Worm (Caenorhabditis elegans) whole organism, young adult: ENCODE data around the gene F32D1.3.
A peak's percentile ranks its signal among the peaks of the same experiment; 100 is the strongest.

Source experiments
- B0035.1 ChIP-seq: sonication (generic microtip); optimal IDR thresholded peaks from 2 replicates; lab custom pipeline; 2016; ENCODE audit warnings: missing genetic modification characterization, mild to moderate bottlenecking, missing compliant biosample characterization, missing genotype, missing genetic modification reagents
- C06A6.2 ChIP-seq: fragments of 200-800 bp; sonication (Bioruptor generic); conservative IDR thresholded peaks from 2 replicates; pipeline ENCODE4 v1.3.6; 2022; ENCODE audit warnings: missing genetic modification characterization, missing compliant biosample characterization
- F10E7.11 ChIP-seq: sonication (generic microtip); optimal IDR thresholded peaks from 2 replicates; lab custom pipeline; 2017; ENCODE audit warnings: mild to moderate bottlenecking, missing genetic modification characterization, moderate library complexity, missing compliant biosample characterization
- F49E8.2 ChIP-seq: sonication (generic microtip); optimal IDR thresholded peaks from 3 replicates; lab custom pipeline; 2017; ENCODE audit warnings: missing genetic modification characterization, mild to moderate bottlenecking, missing compliant biosample characterization, antibody characterized with exemption, moderate library complexity; ENCODE audit not compliant: insufficient read depth
- F52B5.7 ChIP-seq: sonication (generic microtip); optimal IDR thresholded peaks from 2 replicates; lab custom pipeline; 2016; ENCODE audit warnings: mild to moderate bottlenecking, missing genetic modification characterization, missing compliant biosample characterization
- T07F8.4 ChIP-seq: sonication (generic microtip); optimal IDR thresholded peaks from 2 replicates; lab custom pipeline; 2016; ENCODE audit warnings: mild to moderate bottlenecking, missing genetic modification characterization, moderate library complexity, missing compliant biosample characterization
- Y53F4B.3 ChIP-seq: fragments of 200-800 bp; sonication (Bioruptor generic); IDR thresholded peaks from 2 replicates; pipeline ENCODE4 v1.3.6; 2022; ENCODE audit warnings: missing genetic modification reagents, missing genetic modification characterization, missing compliant biosample characterization
- ZK185.1 ChIP-seq: sonication (generic microtip); optimal IDR thresholded peaks from 2 replicates; lab custom pipeline; 2016; ENCODE audit warnings: mild to moderate bottlenecking, missing genetic modification characterization, missing compliant biosample characterization; ENCODE audit not compliant: poor library complexity, severe bottlenecking
- akir-1 ChIP-seq: fragments of 200-800 bp; sonication (Bioruptor generic); optimal IDR thresholded peaks from 2 replicates; lab custom pipeline; 2018; ENCODE audit warnings: mild to moderate bottlenecking, missing genetic modification characterization, moderate library complexity, missing compliant biosample characterization
- aptf-3 ChIP-seq: fragments of 200-800 bp; sonication (Bioruptor generic); IDR thresholded peaks from 2 replicates; pipeline ENCODE4 v1.3.6; 2022; ENCODE audit warnings: missing genetic modification characterization, missing compliant biosample characterization
- ceh-79 ChIP-seq: sonication (generic microtip); optimal IDR thresholded peaks from 2 replicates; lab custom pipeline; 2017; ENCODE audit warnings: mild to moderate bottlenecking, missing genetic modification characterization, missing compliant biosample characterization
- chd-7 ChIP-seq: sonication (generic microtip); optimal IDR thresholded peaks from 2 replicates; lab custom pipeline; 2016; ENCODE audit warnings: mild to moderate bottlenecking, missing genetic modification characterization, moderate library complexity, missing compliant biosample characterization
- egl-18 ChIP-seq: fragments of 200-800 bp; sonication (Bioruptor generic); IDR thresholded peaks from 2 replicates; pipeline ENCODE4 v1.3.6; 2022; ENCODE audit warnings: missing genetic modification reagents, missing genetic modification characterization, missing compliant biosample characterization
- egl-44 ChIP-seq: fragments of 200-800 bp; sonication (Bioruptor generic); IDR thresholded peaks from 2 replicates; pipeline ENCODE4 v1.3.6; 2022; ENCODE audit warnings: missing genetic modification reagents, missing genetic modification characterization, missing compliant biosample characterization
- egrh-3 ChIP-seq: fragments of 200-800 bp; sonication (Bioruptor generic); IDR thresholded peaks from 2 replicates; pipeline ENCODE4 v1.3.6; 2022; ENCODE audit warnings: missing genetic modification reagents, missing genetic modification characterization, missing compliant biosample characterization
- fkh-3 ChIP-seq: sonication (generic microtip); optimal IDR thresholded peaks from 2 replicates; lab custom pipeline; 2016; ENCODE audit warnings: mild to moderate bottlenecking, missing genetic modification characterization, missing compliant biosample characterization
- gei-17 ChIP-seq: fragments of 200-800 bp; sonication (Bioruptor generic); optimal IDR thresholded peaks from 2 replicates; lab custom pipeline; 2018; ENCODE audit warnings: mild to moderate bottlenecking, missing genetic modification characterization, missing compliant biosample characterization
- him-1 ChIP-seq: sonication (generic microtip); optimal IDR thresholded peaks from 2 replicates; lab custom pipeline; 2016; ENCODE audit warnings: missing genotype, missing genetic modification reagents, missing genetic modification characterization, missing compliant biosample characterization
- hrde-1 ChIP-seq: sonication (generic microtip); optimal IDR thresholded peaks from 2 replicates; lab custom pipeline; 2016; ENCODE audit warnings: missing genetic modification characterization, mild to moderate bottlenecking, missing compliant biosample characterization, moderate library complexity, missing genotype, missing genetic modification reagents, borderline replicate concordance
- lag-1 ChIP-seq: fragments of 200-800 bp; sonication (Bioruptor generic); IDR thresholded peaks from 2 replicates; pipeline ENCODE4 v1.3.6; 2022; ENCODE audit warnings: missing genetic modification reagents, missing genetic modification characterization, missing compliant biosample characterization
- lin-35 ChIP-seq, 3 experiments: fragments of 150-350 bp in 2 of 3; sonication (generic microtip) in 1 of 3; optimal IDR thresholded peaks; 2 replicates each; lab custom pipeline; 2014 to 2018; ENCODE audit warnings: missing biosample characterization in 3 of 3, missing genetic modification characterization in 3 of 3, missing genetic modification reagents in 3 of 3
- lin-54 ChIP-seq: fragments of 200-800 bp; sonication (Bioruptor generic); optimal IDR thresholded peaks from 2 replicates; lab custom pipeline; 2018; ENCODE audit warnings: mild to moderate bottlenecking, missing genetic modification characterization, missing compliant biosample characterization
- madf-3 ChIP-seq: fragments of 200-800 bp; sonication (Bioruptor generic); IDR thresholded peaks from 2 replicates; pipeline ENCODE4 v1.3.6; 2022; ENCODE audit warnings: missing genetic modification reagents, missing genetic modification characterization, missing compliant biosample characterization
- mcd-1 ChIP-seq: fragments of 200-800 bp; sonication (Bioruptor generic); IDR thresholded peaks from 2 replicates; pipeline ENCODE4 v1.3.6; 2022; ENCODE audit warnings: missing genetic modification reagents, missing genetic modification characterization, missing compliant biosample characterization
- nfya-2 ChIP-seq: fragments of 200-800 bp; sonication (Bioruptor generic); IDR thresholded peaks from 2 replicates; pipeline ENCODE4 v1.3.6; 2022; ENCODE audit warnings: missing genetic modification reagents, missing genetic modification characterization, missing compliant biosample characterization
- nfyb-1 ChIP-seq: fragments of 200-800 bp; sonication (Bioruptor generic); IDR thresholded peaks from 2 replicates; pipeline ENCODE4 v1.3.6; 2022; ENCODE audit warnings: missing genetic modification reagents, missing genetic modification characterization, missing compliant biosample characterization
- nhr-90 ChIP-seq: sonication (generic microtip); optimal IDR thresholded peaks from 2 replicates; lab custom pipeline; 2016; ENCODE audit warnings: missing genotype, mild to moderate bottlenecking, missing genetic modification characterization, missing compliant biosample characterization
- pha-4 ChIP-seq: fragments of 150-350 bp; sonication (generic microtip); optimal IDR thresholded peaks from 2 replicates; lab custom pipeline; 2014; ENCODE audit warnings: missing biosample characterization, missing genetic modification reagents, missing genetic modification characterization
- rcor-1 ChIP-seq: fragments of 200-800 bp; sonication (Bioruptor generic); IDR thresholded peaks from 2 replicates; pipeline ENCODE4 v1.3.6; 2022; ENCODE audit warnings: missing genetic modification reagents, missing genetic modification characterization, missing compliant biosample characterization
- sea-2 ChIP-seq: fragments of 200-800 bp; sonication (Bioruptor generic); IDR thresholded peaks from 2 replicates; pipeline ENCODE4 v1.3.6; 2022; ENCODE audit warnings: missing genetic modification characterization, missing compliant biosample characterization
- snpc-4 ChIP-seq, 5 experiments: fragments of 150-350 bp in 1 of 5; sonication (generic microtip) in 4 of 5; optimal IDR thresholded peaks; 2 replicates each; lab custom pipeline; 2014 to 2018; ENCODE audit warnings: missing genetic modification characterization in 5 of 5, missing biosample characterization in 3 of 5, antibody characterized with exemption in 2 of 5, mild to moderate bottlenecking in 2 of 5, missing compliant biosample characterization in 2 of 5, missing genotype in 2 of 5, moderate library complexity in 2 of 5, missing genetic modification reagents in 1 of 5
- zfh-2 ChIP-seq: fragments of 200-800 bp; sonication (Bioruptor generic); conservative IDR thresholded peaks from 2 replicates; pipeline ENCODE4 v1.3.6; 2022; ENCODE audit warnings: missing genetic modification reagents, missing genetic modification characterization, missing compliant biosample characterization
- zim-3 ChIP-seq: sonication (generic microtip); optimal IDR thresholded peaks from 2 replicates; lab custom pipeline; 2017; ENCODE audit warnings: mild to moderate bottlenecking, missing genetic modification characterization, moderate library complexity, missing compliant biosample characterization
- ztf-18 ChIP-seq: sonication (generic microtip); optimal IDR thresholded peaks from 2 replicates; lab custom pipeline; 2016; ENCODE audit warnings: missing genotype, mild to moderate bottlenecking, missing genetic modification characterization, missing compliant biosample characterization
- ztf-22 ChIP-seq: fragments of 200-800 bp; sonication (Bioruptor generic); optimal IDR thresholded peaks from 2 replicates; lab custom pipeline; 2018; ENCODE audit warnings: mild to moderate bottlenecking, missing genetic modification characterization, moderate library complexity, missing compliant biosample characterization

F32D1.3 gene

ce11 chrV:4398884-4399283 lies 37.5 kb upstream of the F32D1.3 start:
- peak; percentile 65 for TF ChIP-seq zfh-2
- TF ChIP-seq chd-7 (tag; lab: Kevin White, UChicago) = no peak

DNA sequence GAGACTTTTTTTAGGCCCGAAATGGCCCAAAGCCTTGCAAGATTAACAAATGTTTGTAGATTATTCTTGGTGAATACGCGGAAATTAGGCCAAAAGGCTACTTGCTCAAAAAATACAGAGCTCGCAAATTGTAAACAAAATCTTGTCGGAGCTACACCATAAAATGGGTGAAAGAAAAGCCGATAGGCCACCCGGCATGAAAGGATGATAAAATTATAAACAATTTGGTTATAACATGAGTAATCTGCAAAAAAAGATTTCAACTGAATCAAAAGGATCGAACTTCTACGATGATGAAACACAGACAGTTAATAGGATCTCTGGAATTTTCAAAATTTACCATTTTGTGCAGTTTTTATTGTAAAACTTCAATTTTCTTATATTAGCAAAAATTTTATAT lies 36.8 kb upstream of the F32D1.3 start:
- no peak for TF ChIP-seq rcor-1
- TF ChIP-seq F52B5.7 (tag; lab: Kevin White, UChicago) = no peak
- TF ChIP-seq egl-44 (GFP tag; lab: Robert Waterston, UW) = no peak

- TF ChIP-seq nfya-2 (GFP tag; lab: Robert Waterston, UW) (no peak), B0035.1 (tag; lab: Kevin White, UChicago) (no peak), nhr-90 (tag; lab: Kevin White, UChicago) (no peak), nfyb-1 (no peak), ceh-79 (tag; lab: Kevin White, UChicago) (no peak), fkh-3 (tag; lab: Kevin White, UChicago) (no peak), lin-54 (GFP tag; lab: Kevin White, UChicago) (no peak), madf-3 (GFP tag; lab: Robert Waterston, UW) (no peak), F10E7.11 (tag; lab: Kevin White, UChicago) (no peak), pha-4 (tag; lab: Kevin White, UChicago) (no peak), gei-17 (GFP tag; lab: Kevin White, UChicago) (no peak), T07F8.4 (tag; lab: Kevin White, UChicago) (no peak), lin-35 (GFP tag; optimal IDR thresholded peaks at IDR 0.05; lab: Kevin White, UChicago) (no peak), snpc-4 (GFP tag; optimal IDR thresholded peaks at IDR 0.05; lab: Kevin White, UChicago) (no peak), snpc-4 (tag; optimal IDR thresholded peaks at IDR 0.05; lab: Kevin White, UChicago) (no peak)
- TF ChIP-seq, all 124 proteins: peak for 0
Observed at ce11 chrV:4396257-4396656, 34.9 kb upstream of the F32D1.3 start, which contains the start of gene F13A2.3. Gene F13A2.3, minus strand, starts transcription at chrV:4396357.

DNA sequence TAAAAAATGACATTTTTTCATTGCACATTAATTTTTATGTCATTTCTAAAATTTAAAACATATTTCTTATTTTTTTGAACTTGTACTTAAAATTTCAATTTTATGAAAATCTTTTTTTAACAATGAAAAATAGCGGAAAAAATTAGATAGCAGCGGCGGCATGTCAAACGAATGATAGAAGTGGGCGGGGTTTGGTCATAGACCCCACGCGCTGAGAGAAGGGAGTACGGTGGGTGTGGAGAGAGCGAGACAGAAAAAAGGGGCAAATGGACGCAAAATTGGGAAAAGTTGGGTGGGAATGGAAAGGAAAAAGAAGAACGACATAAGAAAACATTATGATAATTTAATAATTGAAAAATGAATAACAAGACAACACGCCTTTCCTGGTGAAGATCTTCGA lies 26.5 kb upstream of the F32D1.3 start:
- no peak for TF ChIP-seq ztf-18 (tag; lab: Kevin White, UChicago)
- TF ChIP-seq ztf-22 (GFP tag; lab: Kevin White, UChicago) = no peak
- TF ChIP-seq zim-3 (tag; lab: Kevin White, UChicago) = no peak
- no peak for TF ChIP-seq akir-1
- no peak for TF ChIP-seq hrde-1
- TF ChIP-seq sea-2 = no peak
- TF ChIP-seq egl-18 (GFP tag; lab: Robert Waterston, UW) = no peak
- no peak for TF ChIP-seq C06A6.2
- TF ChIP-seq mcd-1 = no peak
- TF ChIP-seq Y53F4B.3 (GFP tag; lab: Robert Waterston, UW) = no peak
- no peak for TF ChIP-seq lag-1 (GFP tag; lab: Robert Waterston, UW)
- TF ChIP-seq F49E8.2 (tag; lab: Kevin White, UChicago) = no peak

ce11 chrV:4387402-4387801 lies 26.0 kb upstream of the F32D1.3 start, which contains the start of gene F13A2.9:
Gene F13A2.9, minus strand, starts transcription at chrV:4387502.
- no peak for TF ChIP-seq lin-54 (GFP tag; lab: Kevin White, UChicago)
- TF ChIP-seq aptf-3 (GFP tag; lab: Robert Waterston, UW) = no peak
- no peak for TF ChIP-seq zim-3 (tag; lab: Kevin White, UChicago)
- TF ChIP-seq F52B5.7 (tag; lab: Kevin White, UChicago) = no peak
- TF ChIP-seq ZK185.1 (tag; lab: Kevin White, UChicago) = no peak
- no peak for TF ChIP-seq egrh-3
- TF ChIP-seq fkh-3 (tag; lab: Kevin White, UChicago) = no peak
- no peak for TF ChIP-seq him-1 (tag; lab: Kevin White, UChicago)
